Worm (Caenorhabditis elegans): ENCODE results near the gene F18A12.7.

The F18A12.7 gene

DNA sequence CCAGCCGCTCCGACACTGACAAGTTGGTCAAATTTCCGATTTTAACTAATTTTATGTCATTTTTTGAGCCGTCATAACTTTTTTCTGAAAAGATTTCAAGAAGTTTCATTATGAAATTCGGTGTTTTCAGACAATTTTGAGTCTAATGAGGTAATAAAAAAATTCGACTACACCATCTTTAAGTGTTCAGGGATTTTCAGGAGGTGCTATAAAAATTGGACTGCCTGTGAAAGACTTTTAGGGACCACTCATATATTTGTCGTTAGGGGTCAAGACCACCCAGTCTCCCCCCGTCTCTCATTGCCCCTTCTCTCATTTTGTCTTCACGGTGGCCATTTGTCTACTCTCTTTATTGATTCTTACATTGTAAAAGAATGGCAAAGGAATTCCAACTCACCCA, 39.5 kb downstream of the F18A12.7 start, which contains the start of gene bath-10:
Gene bath-10, plus strand, starts transcription at position 301 of the 400 bp plus-strand sequence.
- TF ChIP-seq nhr-20 (tag; optimal IDR thresholded peaks at IDR 0.05) (no peak), mdl-1 (tag; optimal IDR thresholded peaks at IDR 0.05) (no peak), mef-2 (tag; optimal IDR thresholded peaks at IDR 0.05) (no peak), fkh-10 (GFP tag; optimal IDR thresholded peaks at IDR 0.05) (no peak), efl-3 (GFP tag; optimal IDR thresholded peaks at IDR 0.05) (no peak), lin-15B (tag; optimal IDR thresholded peaks at IDR 0.05) (no peak), mep-1 (tag; optimal IDR thresholded peaks at IDR 0.05) (no peak), nhr-47 (tag; optimal IDR thresholded peaks at IDR 0.05) (no peak)

ce11 chrII:3373875-3374274, 40.4 kb downstream of the F18A12.7 start:
- TF ChIP-seq blmp-1 (tag; optimal IDR thresholded peaks at IDR 0.05) = peak; percentile 8
- no peak for TF ChIP-seq pqm-1 (tag; optimal IDR thresholded peaks at IDR 0.05)
- TF ChIP-seq unc-86 (tag; optimal IDR thresholded peaks at IDR 0.05) = no peak
- no peak for TF ChIP-seq zip-4 (GFP tag; optimal IDR thresholded peaks at IDR 0.05)
- no peak for TF ChIP-seq vab-15 (tag; optimal IDR thresholded peaks at IDR 0.05)
- peak in 1 of 2 experiments; percentile 4 for TF ChIP-seq efl-1 (optimal IDR thresholded peaks at IDR 0.05)
- TF ChIP-seq efl-1 (GFP tag; optimal IDR thresholded peaks at IDR 0.05 in 1 of 2) = no peak

DNA sequence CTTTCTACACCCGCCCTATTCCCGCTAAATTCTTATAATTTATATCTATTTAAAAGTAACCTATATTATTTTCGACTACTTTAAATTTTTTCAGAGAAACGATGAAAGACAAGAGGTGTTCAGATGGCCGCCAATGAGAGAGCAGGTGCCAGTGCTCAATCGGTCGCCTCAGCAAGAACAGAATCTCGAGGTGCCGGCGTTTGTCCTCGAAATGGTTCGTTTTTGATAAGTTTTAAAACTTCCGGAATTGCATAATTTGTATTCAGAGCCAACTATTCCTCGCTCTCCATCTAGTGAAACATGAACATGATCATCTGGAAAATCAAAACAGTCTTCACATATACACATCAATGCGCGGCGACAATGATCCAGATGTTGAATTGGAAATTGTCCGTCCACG, 43.3 kb downstream of the F18A12.7 start, which contains the start of gene bath-23:
Gene bath-23, plus strand, starts transcription at position 301 of the 400 bp plus-strand sequence.
- no peak for TF ChIP-seq aly-2 (tag; optimal IDR thresholded peaks at IDR 0.05)

ce11 chrII:3370061-3370460, 44.2 kb downstream of the F18A12.7 start, which contains the start of gene Y49F6C.8:
Gene Y49F6C.8, minus strand, starts transcription at chrII:3370111.
- TF ChIP-seq lsy-2 (tag; optimal IDR thresholded peaks at IDR 0.05) = peak; percentile 38 to 50
- no peak for TF ChIP-seq efl-1 (optimal IDR thresholded peaks at IDR 0.05)
- peak in 1 of 2 experiments; percentile 33 for TF ChIP-seq efl-1 (GFP tag; optimal IDR thresholded peaks at IDR 0.05 in 1 of 2)
- TF ChIP-seq rnt-1 (tag; optimal IDR thresholded peaks at IDR 0.05) = peak; percentile 4
- TF ChIP-seq nhr-11 (tag; optimal IDR thresholded peaks at IDR 0.05) = no peak
- no peak for TF ChIP-seq lin-13 (GFP tag; optimal IDR thresholded peaks at IDR 0.05)

DNA sequence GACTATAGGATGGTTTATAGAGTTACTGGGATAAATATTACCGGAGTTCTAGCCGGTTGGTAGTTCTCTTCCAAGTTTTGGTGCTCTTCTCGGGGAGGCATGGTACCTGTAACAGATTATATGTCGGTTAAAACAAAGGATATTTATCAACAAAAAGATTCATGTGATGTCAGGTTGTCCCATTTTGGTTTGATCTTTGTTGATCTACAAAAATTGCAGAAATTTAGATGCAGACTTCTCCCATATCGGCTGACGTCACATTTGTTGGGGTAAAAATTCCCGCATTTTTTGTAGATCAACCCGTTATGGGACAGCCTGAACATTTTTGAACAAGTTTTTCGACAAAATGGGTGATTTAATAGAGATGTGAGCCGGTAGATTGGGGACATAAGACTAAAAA, 46.2 kb downstream of the F18A12.7 start, which contains the start of gene Y49F6C.7:
Gene Y49F6C.7, minus strand, starts transcription at position 101 of the 400 bp plus-strand sequence.
- TF ChIP-seq nhr-19 (GFP tag; conservative IDR thresholded peaks at IDR 0.05) = no peak
- no peak for TF ChIP-seq sup-37 (GFP tag; optimal IDR thresholded peaks at IDR 0.05)
- TF ChIP-seq Y116A8C.19 (tag; optimal IDR thresholded peaks at IDR 0.05; ENCODE audit: borderline replicate concordance) = no peak
- TF ChIP-seq xbp-1 (tag; optimal IDR thresholded peaks at IDR 0.05) = no peak
- TF ChIP-seq snpc-4 (tag; optimal IDR thresholded peaks at IDR 0.05) = no peak
- no peak for TF ChIP-seq hlh-4 (tag; optimal IDR thresholded peaks at IDR 0.05)
- no peak for TF ChIP-seq irx-1 (tag; optimal IDR thresholded peaks at IDR 0.05)
- no peak for TF ChIP-seq C34B4.2 (tag; optimal IDR thresholded peaks at IDR 0.05)
- no peak for TF ChIP-seq tbx-2 (tag; optimal IDR thresholded peaks at IDR 0.05)
- no peak for TF ChIP-seq fkh-8 (tag; optimal IDR thresholded peaks at IDR 0.05)
- no peak for TF ChIP-seq sox-4 (tag; optimal IDR thresholded peaks at IDR 0.05)
- no peak for TF ChIP-seq ama-1 (optimal IDR thresholded peaks at IDR 0.05)
- no peak for TF ChIP-seq mep-1 (tag; optimal IDR thresholded peaks at IDR 0.05)
- TF ChIP-seq efl-1 (optimal IDR thresholded peaks at IDR 0.05) = no peak
- TF ChIP-seq efl-1 (GFP tag; optimal IDR thresholded peaks at IDR 0.05 in 1 of 2) = no peak
- no peak for TF ChIP-seq aha-1 (tag; optimal IDR thresholded peaks at IDR 0.05)
- no peak for TF ChIP-seq nhr-237 (tag; optimal IDR thresholded peaks at IDR 0.05)
- no peak for TF ChIP-seq lin-14 (GFP tag; optimal IDR thresholded peaks at IDR 0.05)

- no peak for TF ChIP-seq nhr-85 (tag)
- no peak for TF ChIP-seq ces-1 (GFP tag; optimal IDR thresholded peaks at IDR 0.05)
- TF ChIP-seq lsy-2 (tag; optimal IDR thresholded peaks at IDR 0.05) = no peak
- no peak for TF ChIP-seq nhr-12 (tag; optimal IDR thresholded peaks at IDR 0.05)
- TF ChIP-seq fkh-10 (GFP tag; optimal IDR thresholded peaks at IDR 0.05) = no peak
- no peak for TF ChIP-seq hpl-2 (GFP tag; optimal IDR thresholded peaks at IDR 0.05)
- TF ChIP-seq F16B12.6 (tag; optimal IDR thresholded peaks at IDR 0.05) = no peak
- no peak for TF ChIP-seq dpl-1 (GFP tag; optimal IDR thresholded peaks at IDR 0.05)
- no peak for TF ChIP-seq nhr-71 (tag; optimal IDR thresholded peaks at IDR 0.05)
- no peak for TF ChIP-seq C34B4.2 (tag; optimal IDR thresholded peaks at IDR 0.05)
- no peak for TF ChIP-seq pqm-1 (tag; optimal IDR thresholded peaks at IDR 0.05)
- TF ChIP-seq mab-9 (GFP tag; IDR thresholded peaks at IDR 0.05) = no peak
- no peak for TF ChIP-seq hlh-4 (tag; optimal IDR thresholded peaks at IDR 0.05)
These were observed 47.2 kb downstream of the F18A12.7 start, which contains the start of gene Y49F6C.6 for ce11 chrII:3367100-3367499. Gene Y49F6C.6, minus strand, starts transcription at chrII:3367200.
